Worm (Caenorhabditis elegans) whole organism, early embryonic: ENCODE measurements around the gene R11D1.10.

ENCODE experiments used
- B0310.2 ChIP-seq: sonication (generic microtip); optimal IDR thresholded peaks from 2 replicates; lab custom pipeline; 2016; ENCODE audit warnings: mild to moderate bottlenecking, missing genetic modification characterization, missing compliant biosample characterization
- F13C5.2 ChIP-seq: sonication (generic microtip); optimal IDR thresholded peaks from 2 replicates; lab custom pipeline; 2017; ENCODE audit warnings: mild to moderate bottlenecking, missing genetic modification characterization, inconsistent platforms, missing compliant biosample characterization
- aly-1 ChIP-seq: sonication (generic microtip); optimal IDR thresholded peaks from 2 replicates; lab custom pipeline; 2016; ENCODE audit warnings: missing genetic modification characterization, missing compliant biosample characterization
- ama-1 ChIP-seq: fragments of 150-350 bp; optimal IDR thresholded peaks from 2 replicates; lab custom pipeline; 2014
- ceh-13 ChIP-seq: fragments of 200-800 bp; sonication (Bioruptor generic); optimal IDR thresholded peaks from 2 replicates; lab custom pipeline; 2018; ENCODE audit warnings: mild to moderate bottlenecking, missing genetic modification characterization, missing compliant biosample characterization
- ceh-36 ChIP-seq: sonication (generic microtip); optimal IDR thresholded peaks from 2 replicates; lab custom pipeline; 2016; ENCODE audit warnings: missing genetic modification characterization, inconsistent platforms, missing compliant biosample characterization
- ets-7 ChIP-seq: sonication (generic microtip); optimal IDR thresholded peaks from 2 replicates; lab custom pipeline; 2016; ENCODE audit warnings: missing genotype, missing genetic modification characterization, missing compliant biosample characterization
- flt-1 ChIP-seq: fragments of 200-800 bp; sonication (Bioruptor generic); IDR thresholded peaks from 2 replicates; pipeline ENCODE4 v1.3.6; 2022; ENCODE audit warnings: missing genetic modification characterization, missing compliant biosample characterization
- hmbx-1 ChIP-seq: sonication (generic microtip); optimal IDR thresholded peaks from 2 replicates; lab custom pipeline; 2016; ENCODE audit warnings: mild to moderate bottlenecking, missing genetic modification characterization, missing compliant biosample characterization
- hmg-4 ChIP-seq: fragments of 200-800 bp; sonication (Bioruptor generic); optimal IDR thresholded peaks from 2 replicates; lab custom pipeline; 2018; ENCODE audit warnings: mild to moderate bottlenecking, missing genetic modification characterization, missing compliant biosample characterization
- hnd-1 ChIP-seq: sonication (generic microtip); optimal IDR thresholded peaks from 2 replicates; lab custom pipeline; 2016; ENCODE audit warnings: missing genetic modification characterization, missing compliant biosample characterization
- pes-1 ChIP-seq: fragments of 200-800 bp; sonication (Bioruptor generic); IDR thresholded peaks from 2 replicates; pipeline ENCODE4 v1.3.6; 2022; ENCODE audit warnings: missing genetic modification reagents, missing genetic modification characterization, missing compliant biosample characterization
- scrt-1 ChIP-seq: fragments of 200-800 bp; sonication (Bioruptor generic); IDR thresholded peaks from 2 replicates; pipeline ENCODE4 v1.3.6; 2022; ENCODE audit warnings: missing genetic modification characterization, missing compliant biosample characterization
- sea-1 ChIP-seq: fragments of 200-800 bp; sonication (Bioruptor generic); conservative IDR thresholded peaks from 2 replicates; pipeline ENCODE4 v1.3.6; 2022; ENCODE audit warnings: missing genetic modification characterization, missing compliant biosample characterization
- tbx-11 ChIP-seq: fragments of 200-800 bp; sonication (Bioruptor generic); IDR thresholded peaks from 2 replicates; pipeline ENCODE4 v1.3.6; 2022; ENCODE audit warnings: missing genetic modification characterization, missing compliant biosample characterization
- tbx-37 ChIP-seq: fragments of 200-800 bp; sonication (Bioruptor generic); conservative IDR thresholded peaks from 2 replicates; pipeline ENCODE4 v1.3.6; 2022; ENCODE audit warnings: missing genetic modification reagents, missing genetic modification characterization, missing compliant biosample characterization
- tra-4 ChIP-seq: sonication (generic microtip); optimal IDR thresholded peaks from 2 replicates; lab custom pipeline; 2017; ENCODE audit warnings: missing genetic modification characterization, missing compliant biosample characterization

Gene R11D1.10

ce11 chrV:12719713-12720112 is 9.6 kb upstream of the R11D1.10 start, which contains the start of gene R11D1.7:
R11D1.7 (plus strand) TSS chrV:12720013.
- TF ChIP-seq B0310.2 (tag; lab: Kevin White, UChicago) (no peak), aly-1 (no peak), tra-4 (tag; lab: Kevin White, UChicago) (no peak), hnd-1 (tag; lab: Kevin White, UChicago) (no peak), ceh-36 (tag; lab: Kevin White, UChicago) (no peak), F13C5.2 (tag; lab: Kevin White, UChicago) (no peak), ceh-13 (GFP tag; lab: Kevin White, UChicago) (no peak), scrt-1 (no peak), hmbx-1 (no peak), hmg-4 (GFP tag; lab: Kevin White, UChicago) (no peak), tbx-11 (no peak), sea-1 (GFP tag; lab: Robert Waterston, UW) (no peak), tbx-37 (no peak), pes-1 (GFP tag; lab: Robert Waterston, UW) (no peak), flt-1 (GFP tag; lab: Robert Waterston, UW) (no peak), ets-7 (no peak), ama-1 (no peak)

- TF ChIP-seq tbx-37 (no peak), tra-4 (tag; lab: Kevin White, UChicago) (no peak), ceh-13 (GFP tag; lab: Kevin White, UChicago) (no peak), tbx-11 (no peak), hmbx-1 (no peak), hmg-4 (GFP tag; lab: Kevin White, UChicago) (no peak), F13C5.2 (tag; lab: Kevin White, UChicago) (no peak), B0310.2 (tag; lab: Kevin White, UChicago) (no peak), flt-1 (GFP tag; lab: Robert Waterston, UW) (no peak), aly-1 (no peak), scrt-1 (no peak)
Observed at ce11 chrV:12725893-12726292, 3.4 kb upstream of the R11D1.10 start, which contains the start of gene R11D1.12. R11D1.12 (minus strand) TSS chrV:12725993.

- TF ChIP-seq tra-4 (tag; lab: Kevin White, UChicago) (no peak), ets-7 (no peak), tbx-37 (no peak), flt-1 (GFP tag; lab: Robert Waterston, UW) (no peak), B0310.2 (tag; lab: Kevin White, UChicago) (no peak), scrt-1 (no peak), ama-1 (no peak), hmg-4 (GFP tag; lab: Kevin White, UChicago) (no peak), ceh-13 (GFP tag; lab: Kevin White, UChicago) (no peak), hnd-1 (tag; lab: Kevin White, UChicago) (no peak), pes-1 (GFP tag; lab: Robert Waterston, UW) (no peak), sea-1 (GFP tag; lab: Robert Waterston, UW) (no peak), ceh-36 (tag; lab: Kevin White, UChicago) (no peak), tbx-11 (no peak)
Observed at ce11 chrV:12727104-12727637, 2.1 kb upstream of the R11D1.10 start, which contains the start of gene R11D1.13. R11D1.13 (plus strand) TSS chrV:12727154.

ce11 chrV:12728062-12728665 is 1.2 kb upstream of the R11D1.10 start, which contains the start of the genes rpl-28 and mrpl-49:
rpl-28 (minus strand) TSS chrV:12728112.
mrpl-49 (plus strand) TSS chrV:12728631.
- TF ChIP-seq B0310.2 (tag; lab: Kevin White, UChicago) (no peak), F13C5.2 (tag; lab: Kevin White, UChicago) (peak; percentile 33)

ce11 chrV:12732734-12733133 is 3.4 kb downstream of the R11D1.10 start:
- no peak for TF ChIP-seq pes-1 (GFP tag; lab: Robert Waterston, UW)

- no peak for TF ChIP-seq ceh-13 (GFP tag; lab: Kevin White, UChicago)
- no peak for TF ChIP-seq ets-7
- no peak for TF ChIP-seq tra-4 (tag; lab: Kevin White, UChicago)
- TF ChIP-seq F13C5.2 (tag; lab: Kevin White, UChicago): no peak
- no peak for TF ChIP-seq hnd-1 (tag; lab: Kevin White, UChicago)
- no peak for TF ChIP-seq B0310.2 (tag; lab: Kevin White, UChicago)
- no peak for TF ChIP-seq sea-1 (GFP tag; lab: Robert Waterston, UW)
- TF ChIP-seq tbx-37: no peak
- no peak for TF ChIP-seq ama-1
- no peak for TF ChIP-seq pes-1 (GFP tag; lab: Robert Waterston, UW)
- TF ChIP-seq aly-1: no peak
- TF ChIP-seq tbx-11: no peak
Observed at ce11 chrV:12733465-12734248, 4.3 kb downstream of the R11D1.10 start, which contains the start of the genes dhs-21 and xbx-9. dhs-21 (minus strand) TSS chrV:12733645. xbx-9 (plus strand) TSS chrV:12734198.

ce11 chrV:12736166-12736753 is 6.9 kb downstream of the R11D1.10 start, which contains the start of gene cky-1:
cky-1 (plus strand) TSS chrV:12736703.
- TF ChIP-seq tbx-11 (no peak), scrt-1 (no peak), tbx-37 (no peak), flt-1 (GFP tag; lab: Robert Waterston, UW) (no peak), ama-1 (no peak), B0310.2 (tag; lab: Kevin White, UChicago) (no peak), tra-4 (tag; lab: Kevin White, UChicago) (no peak), pes-1 (GFP tag; lab: Robert Waterston, UW) (no peak), ceh-13 (GFP tag; lab: Kevin White, UChicago) (no peak), F13C5.2 (tag; lab: Kevin White, UChicago) (no peak), hmbx-1 (no peak), sea-1 (GFP tag; lab: Robert Waterston, UW) (no peak), hmg-4 (GFP tag; lab: Kevin White, UChicago) (no peak), ceh-36 (tag; lab: Kevin White, UChicago) (no peak), ets-7 (no peak), aly-1 (no peak), hnd-1 (tag; lab: Kevin White, UChicago) (no peak)
